Fruit fly (Drosophila melanogaster) whole organism, adult: ENCODE data around the gene S-Lap3.

Experiments used
- CG11617 ChIP-seq: fragments of 200-800 bp; sonication (Bioruptor generic); optimal IDR thresholded peaks from 2 replicates; lab custom pipeline; 2017; ENCODE audit warnings: mild to moderate bottlenecking, missing biosample characterization, missing genetic modification reagents, missing genetic modification characterization
- CG12768 ChIP-seq: fragments of 200-800 bp; sonication (Bioruptor generic); optimal IDR thresholded peaks from 2 replicates; lab custom pipeline; 2017; ENCODE audit warnings: missing biosample characterization, missing genetic modification characterization, mild to moderate bottlenecking, moderate library complexity, missing genetic modification reagents
- CG14711 ChIP-seq: fragments of 200-800 bp; sonication (Bioruptor generic); optimal IDR thresholded peaks from 2 replicates; lab custom pipeline; 2018; ENCODE audit warnings: missing biosample characterization, mild to moderate bottlenecking, missing genetic modification characterization, moderate library complexity
- CG1620 ChIP-seq: fragments of 200-800 bp; sonication (Bioruptor generic); optimal IDR thresholded peaks from 2 replicates; lab custom pipeline; 2016; ENCODE audit warnings: missing biosample characterization, missing genetic modification characterization
- CG33017 ChIP-seq: fragments of 200-800 bp; sonication (Bioruptor generic); optimal IDR thresholded peaks from 2 replicates; lab custom pipeline; 2018; ENCODE audit warnings: missing biosample characterization, mild to moderate bottlenecking, missing genetic modification characterization, moderate library complexity
- CG5204 ChIP-seq: fragments of 200-800 bp; sonication (Bioruptor generic); optimal IDR thresholded peaks from 2 replicates; lab custom pipeline; 2016; ENCODE audit warnings: missing biosample characterization, missing genetic modification characterization
- CG7045 ChIP-seq: fragments of 200-800 bp; sonication (Bioruptor generic); optimal IDR thresholded peaks from 2 replicates; lab custom pipeline; 2017; ENCODE audit warnings: missing biosample characterization, mild to moderate bottlenecking, missing genetic modification characterization
- CG7101 ChIP-seq: fragments of 200-800 bp; sonication (Bioruptor generic); optimal IDR thresholded peaks from 2 replicates; lab custom pipeline; 2018; ENCODE audit warnings: missing biosample characterization, mild to moderate bottlenecking, missing genetic modification characterization, moderate library complexity
- Clk ChIP-seq: fragments of 200-800 bp; sonication (Bioruptor generic); optimal IDR thresholded peaks from 2 replicates; lab custom pipeline; 2017; ENCODE audit warnings: missing biosample characterization, missing genetic modification characterization
- Crg-1 ChIP-seq: fragments of 200-800 bp; sonication (Bioruptor generic); optimal IDR thresholded peaks from 2 replicates; lab custom pipeline; 2016; ENCODE audit warnings: missing biosample characterization, missing genetic modification characterization
- Hr96 ChIP-seq: fragments of 200-800 bp; sonication (Bioruptor generic); optimal IDR thresholded peaks from 2 replicates; lab custom pipeline; 2016; ENCODE audit warnings: missing biosample characterization, missing genetic modification characterization
- Mnt ChIP-seq: fragments of 200-800 bp; sonication (Bioruptor generic); optimal IDR thresholded peaks from 2 replicates; lab custom pipeline; 2016; ENCODE audit warnings: missing biosample characterization, mild to moderate bottlenecking, missing genetic modification characterization
- bab1 ChIP-seq: fragments of 200-800 bp; sonication (Bioruptor generic); optimal IDR thresholded peaks from 3 replicates; lab custom pipeline; 2019; ENCODE audit warnings: missing biosample characterization, mild to moderate bottlenecking, missing genetic modification characterization, moderate library complexity
- cic ChIP-seq: fragments of 200-800 bp; sonication (Bioruptor generic); optimal IDR thresholded peaks from 2 replicates; lab custom pipeline; 2017; ENCODE audit warnings: missing biosample characterization, mild to moderate bottlenecking, missing genetic modification characterization, moderate library complexity
- cnc ChIP-seq, 2 experiments: fragments of >200 bp; optimal IDR thresholded peaks; 2 replicates each; lab custom pipeline; 2017
- kay ChIP-seq: fragments of 200-800 bp; sonication (Bioruptor generic); peaks from one replicate; lab custom pipeline; 2016; ENCODE audit warnings: missing biosample characterization, missing genetic modification characterization, borderline replicate concordance
- ovo ChIP-seq: fragments of 200-800 bp; sonication (Bioruptor generic); optimal IDR thresholded peaks from 2 replicates; lab custom pipeline; 2016; ENCODE audit warnings: missing biosample characterization, missing genetic modification characterization
- pad ChIP-seq: fragments of 200-800 bp; sonication (Bioruptor generic); optimal IDR thresholded peaks from 3 replicates; lab custom pipeline; 2017; ENCODE audit warnings: missing biosample characterization, missing genetic modification characterization, mild to moderate bottlenecking, moderate library complexity, missing genetic modification reagents
- tj ChIP-seq: fragments of 200-800 bp; sonication (Bioruptor generic); optimal IDR thresholded peaks from 3 replicates; lab custom pipeline; 2017; ENCODE audit warnings: missing biosample characterization, mild to moderate bottlenecking, missing genetic modification characterization, moderate library complexity
- toe ChIP-seq: fragments of 200-800 bp; sonication (Bioruptor generic); optimal IDR thresholded peaks from 2 replicates; lab custom pipeline; 2016; ENCODE audit warnings: missing biosample characterization, missing genetic modification characterization

S-Lap3 gene

DNA sequence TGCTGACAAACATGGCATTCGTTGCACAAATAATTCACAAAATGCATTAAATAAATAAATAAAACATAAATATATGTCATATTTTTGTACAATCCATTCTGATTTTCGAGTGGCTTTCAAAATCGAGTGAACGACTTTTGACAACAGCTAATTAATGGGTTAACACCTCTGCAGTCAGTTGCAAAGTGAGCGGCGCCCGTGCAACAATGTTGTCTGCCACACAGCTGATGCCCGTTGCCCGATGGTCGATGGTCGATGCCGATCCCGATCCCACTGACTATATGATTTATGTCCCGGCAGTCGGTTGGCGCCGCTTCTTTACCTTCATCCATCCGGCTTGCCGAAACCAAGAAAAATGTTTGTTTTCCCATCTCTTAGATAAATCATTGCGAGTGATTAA lies 5.9 kb upstream of the S-Lap3 start:
- TF ChIP-seq pad (GFP tag; lab: Kevin White, UChicago) (no peak), CG7045 (GFP tag; lab: Kevin White, UChicago) (no peak), CG14711 (tag; lab: Kevin White, UChicago) (no peak), kay (GFP tag; lab: Kevin White, UChicago) (no peak), tj (GFP tag; lab: Kevin White, UChicago) (no peak), Crg-1 (no peak), Hr96 (GFP tag; lab: Kevin White, UChicago) (no peak), CG11617 (GFP tag; lab: Kevin White, UChicago) (no peak), cic (GFP tag; lab: Kevin White, UChicago) (no peak), ovo (GFP tag; lab: Kevin White, UChicago) (no peak), CG1620 (GFP tag; lab: Kevin White, UChicago) (no peak), CG7101 (tag; lab: Kevin White, UChicago) (no peak), Mnt (no peak), toe (no peak), bab1 (no peak), cnc (optimal IDR thresholded peaks at IDR 0.05; lab: Kevin White, UChicago) (no peak), CG33017 (no peak)

dm6 chr3L:10463051-10463866 lies 1.7 kb upstream of the S-Lap3 start, which contains the start of the genes Gem3 and CG32061:
TSS of gene Gem3 (minus strand) at chr3L:10463101.
TSS of gene CG32061 (plus strand) at chr3L:10463816.
- TF ChIP-seq ovo (GFP tag; lab: Kevin White, UChicago) (no peak), CG7101 (tag; lab: Kevin White, UChicago) (no peak), pad (GFP tag; lab: Kevin White, UChicago) (no peak), cic (GFP tag; lab: Kevin White, UChicago) (no peak), Crg-1 (no peak), bab1 (no peak), CG33017 (no peak), tj (GFP tag; lab: Kevin White, UChicago) (no peak), Mnt (no peak), CG12768 (GFP tag; lab: Kevin White, UChicago) (no peak), CG7045 (GFP tag; lab: Kevin White, UChicago) (no peak), CG5204 (GFP tag; lab: Kevin White, UChicago) (no peak), cnc (optimal IDR thresholded peaks at IDR 0.05; lab: Kevin White, UChicago) (no peak), toe (no peak), kay (GFP tag; lab: Kevin White, UChicago) (no peak), Clk (GFP tag; lab: Kevin White, UChicago) (no peak), CG1620 (GFP tag; lab: Kevin White, UChicago) (no peak), Hr96 (GFP tag; lab: Kevin White, UChicago) (no peak), CG14711 (tag; lab: Kevin White, UChicago) (no peak)

DNA sequence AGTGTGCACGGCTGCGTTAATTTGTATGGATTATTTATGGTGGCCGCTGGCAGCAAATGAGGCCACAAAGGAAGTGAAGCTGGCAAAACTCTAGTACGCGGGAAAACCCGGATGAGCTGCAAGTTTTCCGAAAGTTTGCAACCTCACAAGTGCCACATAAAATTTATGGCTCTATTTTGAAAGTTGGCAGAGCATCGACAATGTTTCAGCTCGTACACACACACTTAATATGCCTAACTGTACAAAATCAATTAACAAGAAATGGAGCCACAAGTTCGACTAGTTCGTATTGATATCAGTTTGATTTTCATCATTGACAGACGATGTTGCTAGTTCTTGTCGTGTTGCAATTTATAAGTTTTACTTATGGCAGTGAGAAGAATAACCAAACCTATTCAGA lies 13.2 kb downstream of the S-Lap3 start, which contains the start of gene CG46430:
Gene CG46430 (plus strand): TSS at position 301 of the 400 bp plus-strand sequence.
- TF ChIP-seq Mnt (no peak), CG1620 (GFP tag; lab: Kevin White, UChicago) (no peak)

dm6 chr3L:10481112-10481511 lies 16.1 kb downstream of the S-Lap3 start, which contains the start of gene Rbfox1:
TSS of gene Rbfox1 (plus strand) at chr3L:10481412.
- TF ChIP-seq ovo (GFP tag; lab: Kevin White, UChicago) (no peak), CG14711 (tag; lab: Kevin White, UChicago) (no peak), tj (GFP tag; lab: Kevin White, UChicago) (no peak), cic (GFP tag; lab: Kevin White, UChicago) (no peak), CG12768 (GFP tag; lab: Kevin White, UChicago) (no peak), Crg-1 (no peak), Hr96 (GFP tag; lab: Kevin White, UChicago) (no peak), toe (no peak), CG5204 (GFP tag; lab: Kevin White, UChicago) (no peak), bab1 (no peak), CG7101 (tag; lab: Kevin White, UChicago) (no peak), Mnt (no peak), pad (GFP tag; lab: Kevin White, UChicago) (no peak), Clk (GFP tag; lab: Kevin White, UChicago) (no peak), kay (GFP tag; lab: Kevin White, UChicago) (no peak), CG7045 (GFP tag; lab: Kevin White, UChicago) (no peak)

DNA sequence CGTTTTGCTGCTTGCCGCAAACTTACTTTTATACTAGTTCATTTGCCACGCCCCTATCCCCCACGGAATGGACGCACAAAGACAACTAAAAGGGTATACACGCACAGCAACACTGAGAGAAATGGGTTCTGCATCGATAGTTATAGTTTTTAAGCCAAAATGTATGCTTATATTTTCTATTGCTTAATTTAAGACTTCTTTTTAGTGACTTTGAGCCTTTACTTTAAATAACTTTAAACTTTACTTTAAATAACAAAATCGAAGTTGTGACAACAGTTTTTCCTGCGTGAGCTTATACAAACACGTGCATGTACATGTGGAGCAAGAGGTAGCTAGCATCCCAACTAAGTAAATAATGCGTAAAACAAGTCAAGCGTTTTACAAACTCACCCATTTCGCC lies 17.5 kb downstream of the S-Lap3 start:
- TF ChIP-seq Crg-1 (no peak), ovo (GFP tag; lab: Kevin White, UChicago) (no peak), cnc (optimal IDR thresholded peaks at IDR 0.05; lab: Kevin White, UChicago) (no peak), CG12768 (GFP tag; lab: Kevin White, UChicago) (no peak), Hr96 (GFP tag; lab: Kevin White, UChicago) (no peak), CG33017 (no peak), CG7045 (GFP tag; lab: Kevin White, UChicago) (no peak), CG11617 (GFP tag; lab: Kevin White, UChicago) (no peak), CG14711 (tag; lab: Kevin White, UChicago) (no peak), tj (GFP tag; lab: Kevin White, UChicago) (no peak), Clk (GFP tag; lab: Kevin White, UChicago) (no peak)

DNA sequence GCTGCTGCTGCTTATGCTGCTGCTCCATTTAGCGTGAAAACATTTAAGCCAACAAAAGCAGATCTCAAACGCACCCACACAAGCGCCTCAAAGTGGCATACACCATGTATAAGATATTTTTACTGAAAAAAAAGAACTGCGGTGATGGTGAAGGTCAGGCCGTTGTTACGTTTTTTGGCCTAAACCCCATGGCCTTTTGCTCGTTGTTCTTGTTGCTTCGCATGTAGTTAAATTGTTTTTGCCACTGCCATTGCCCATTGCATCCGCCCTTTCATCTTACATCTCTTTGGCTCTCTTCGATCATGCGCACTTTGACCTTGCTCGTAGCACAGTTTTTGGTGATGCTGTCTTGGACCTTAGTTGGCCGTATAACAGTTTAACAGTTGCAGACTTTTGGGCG lies 20.5 kb downstream of the S-Lap3 start:
- TF ChIP-seq Clk (GFP tag; lab: Kevin White, UChicago) (no peak), CG11617 (GFP tag; lab: Kevin White, UChicago) (no peak), cic (GFP tag; lab: Kevin White, UChicago) (no peak), CG7045 (GFP tag; lab: Kevin White, UChicago) (no peak), Crg-1 (no peak), CG1620 (GFP tag; lab: Kevin White, UChicago) (no peak), toe (no peak), CG5204 (GFP tag; lab: Kevin White, UChicago) (no peak), ovo (GFP tag; lab: Kevin White, UChicago) (no peak), cnc (optimal IDR thresholded peaks at IDR 0.05; lab: Kevin White, UChicago) (no peak), pad (GFP tag; lab: Kevin White, UChicago) (no peak), tj (GFP tag; lab: Kevin White, UChicago) (no peak), bab1 (no peak)
